Worm (Caenorhabditis elegans) whole organism, L2 larva: ENCODE data around the gene clc-5.

Experiments
- C34F6.9 ChIP-seq: fragments of 150-350 bp; optimal IDR thresholded peaks from 2 replicates; lab custom pipeline; 2014; ENCODE audit warnings: missing biosample characterization, missing genetic modification characterization
- R02D3.7 ChIP-seq: fragments of 150-350 bp; optimal IDR thresholded peaks from 2 replicates; lab custom pipeline; 2014; ENCODE audit warnings: missing biosample characterization, missing genetic modification characterization
- alr-1 ChIP-seq: fragments of 150-350 bp; optimal IDR thresholded peaks from 2 replicates; lab custom pipeline; 2014; ENCODE audit warnings: missing biosample characterization, missing genetic modification characterization
- aly-2 ChIP-seq: fragments of 150-350 bp; optimal IDR thresholded peaks from 2 replicates; lab custom pipeline; 2014; ENCODE audit warnings: missing biosample characterization, missing genetic modification characterization
- ama-1 ChIP-seq: fragments of 150-350 bp; optimal IDR thresholded peaks from 2 replicates; lab custom pipeline; 2018; ENCODE audit warnings: inconsistent platforms
- blmp-1 ChIP-seq: sonication (generic microtip); optimal IDR thresholded peaks from 2 replicates; lab custom pipeline; 2017; ENCODE audit warnings: missing genetic modification characterization, mild to moderate bottlenecking, missing compliant biosample characterization, antibody characterized with exemption, moderate library complexity; ENCODE audit not compliant: insufficient read depth
- ceh-16 ChIP-seq: fragments of 150-350 bp; optimal IDR thresholded peaks from 2 replicates; lab custom pipeline; 2014; ENCODE audit warnings: missing biosample characterization, missing genetic modification characterization
- dmd-4 ChIP-seq: sonication (generic microtip); optimal IDR thresholded peaks from 2 replicates; lab custom pipeline; 2017; ENCODE audit warnings: missing biosample characterization, missing genetic modification characterization
- egl-27 ChIP-seq: sonication (generic microtip); optimal IDR thresholded peaks from 3 replicates; lab custom pipeline; 2017; ENCODE audit warnings: missing biosample characterization, missing genetic modification reagents, missing genetic modification characterization
- elt-1 ChIP-seq: fragments of 150-350 bp; optimal IDR thresholded peaks from 2 replicates; lab custom pipeline; 2014; ENCODE audit warnings: missing biosample characterization, missing genetic modification characterization
- elt-3 ChIP-seq: sonication (generic microtip); optimal IDR thresholded peaks from 2 replicates; lab custom pipeline; 2017; ENCODE audit warnings: missing biosample characterization, missing genetic modification characterization
- gmeb-1 ChIP-seq: fragments of 150-350 bp; optimal IDR thresholded peaks from 2 replicates; lab custom pipeline; 2014; ENCODE audit warnings: missing biosample characterization, missing genetic modification characterization
- lin-11 ChIP-seq: fragments of 150-350 bp; sonication (generic microtip); optimal IDR thresholded peaks from 2 replicates; lab custom pipeline; 2014; ENCODE audit warnings: missing biosample characterization, missing genetic modification characterization, inconsistent platforms, mixed read lengths
- lin-13 ChIP-seq: fragments of 150-350 bp; optimal IDR thresholded peaks from 2 replicates; lab custom pipeline; 2014; ENCODE audit warnings: missing biosample characterization, missing genetic modification reagents, missing genetic modification characterization
- lin-39 ChIP-seq: fragments of 150-350 bp; optimal IDR thresholded peaks from 2 replicates; lab custom pipeline; 2014; ENCODE audit warnings: missing biosample characterization, missing genetic modification reagents, missing genetic modification characterization
- lsy-2 ChIP-seq, 2 experiments: fragments of 150-350 bp in 1 of 2; sonication (generic microtip) in 1 of 2; optimal IDR thresholded peaks; 2 replicates each; lab custom pipeline; 2014 to 2017; ENCODE audit warnings: missing biosample characterization in 2 of 2, missing genetic modification characterization in 2 of 2
- mab-5 ChIP-seq: fragments of 150-350 bp; optimal IDR thresholded peaks from 2 replicates; lab custom pipeline; 2014; ENCODE audit warnings: missing biosample characterization, missing genetic modification characterization
- mbf-1 ChIP-seq: sonication (generic microtip); optimal IDR thresholded peaks from 2 replicates; lab custom pipeline; 2017; ENCODE audit warnings: missing biosample characterization, missing genetic modification characterization
- mdl-1 ChIP-seq, 2 experiments: fragments of 150-350 bp in 1 of 2; sonication (generic microtip) in 1 of 2; optimal IDR thresholded peaks; 2 replicates each; lab custom pipeline; 2017; ENCODE audit warnings: missing biosample characterization in 2 of 2, missing genetic modification characterization in 2 of 2
- nhr-10 ChIP-seq: sonication (generic microtip); optimal IDR thresholded peaks from 2 replicates; lab custom pipeline; 2017; ENCODE audit warnings: missing biosample characterization, missing genetic modification characterization
- nhr-11 ChIP-seq: fragments of 150-350 bp; optimal IDR thresholded peaks from 2 replicates; lab custom pipeline; 2014; ENCODE audit warnings: missing biosample characterization, missing genetic modification characterization
- nhr-12 ChIP-seq: fragments of 150-350 bp; optimal IDR thresholded peaks from 2 replicates; lab custom pipeline; 2014; ENCODE audit warnings: missing biosample characterization, missing genetic modification characterization
- nhr-129 ChIP-seq: fragments of 150-350 bp; optimal IDR thresholded peaks from 2 replicates; lab custom pipeline; 2014; ENCODE audit warnings: missing biosample characterization, missing genetic modification characterization
- nhr-21 ChIP-seq: fragments of 150-350 bp; optimal IDR thresholded peaks from 2 replicates; lab custom pipeline; 2014; ENCODE audit warnings: missing biosample characterization, missing genetic modification characterization
- nhr-23 ChIP-seq: fragments of 150-350 bp; optimal IDR thresholded peaks from 2 replicates; lab custom pipeline; 2014; ENCODE audit warnings: missing biosample characterization, missing genetic modification reagents, missing genetic modification characterization
- nhr-25 ChIP-seq: fragments of 150-350 bp; sonication (generic microtip); optimal IDR thresholded peaks from 3 replicates; lab custom pipeline; 2014; ENCODE audit warnings: missing biosample characterization, missing genetic modification characterization
- peb-1 ChIP-seq: fragments of 150-350 bp; optimal IDR thresholded peaks from 2 replicates; lab custom pipeline; 2014; ENCODE audit warnings: missing biosample characterization, missing genetic modification characterization
- sem-4 ChIP-seq: fragments of 150-350 bp; optimal IDR thresholded peaks from 2 replicates; lab custom pipeline; 2014; ENCODE audit warnings: missing biosample characterization, missing genetic modification reagents, missing genetic modification characterization
- skn-1 ChIP-seq: sonication (generic microtip); optimal IDR thresholded peaks from 2 replicates; lab custom pipeline; 2017; ENCODE audit warnings: missing biosample characterization, missing genetic modification characterization
- sma-9 ChIP-seq, 2 experiments: fragments of 150-350 bp in 1 of 2; sonication (generic microtip) in 1 of 2; optimal IDR thresholded peaks; 2 replicates each; lab custom pipeline; 2014 to 2016; ENCODE audit warnings: missing genetic modification characterization in 2 of 2, mild to moderate bottlenecking in 1 of 2, missing biosample characterization in 1 of 2, missing compliant biosample characterization in 1 of 2, missing genetic modification reagents in 1 of 2, moderate library complexity in 1 of 2
- snpc-4 ChIP-seq: fragments of 150-350 bp; optimal IDR thresholded peaks from 2 replicates; lab custom pipeline; 2014; ENCODE audit warnings: missing biosample characterization, missing genetic modification characterization
- unc-39 ChIP-seq: fragments of 150-350 bp; optimal IDR thresholded peaks from 2 replicates; lab custom pipeline; 2014; ENCODE audit warnings: missing biosample characterization, missing genetic modification characterization
- unc-55 ChIP-seq: fragments of 150-350 bp; sonication (generic microtip); optimal IDR thresholded peaks from 3 replicates; lab custom pipeline; 2014; ENCODE audit warnings: missing biosample characterization, missing genetic modification reagents, missing genetic modification characterization
- unc-62 ChIP-seq: fragments of 150-350 bp; optimal IDR thresholded peaks from 2 replicates; lab custom pipeline; 2014; ENCODE audit warnings: missing biosample characterization, missing genetic modification reagents, missing genetic modification characterization
- zag-1 ChIP-seq: fragments of 150-350 bp; optimal IDR thresholded peaks from 2 replicates; lab custom pipeline; 2014; ENCODE audit warnings: missing biosample characterization, missing genetic modification characterization
- ztf-1 ChIP-seq: fragments of 200-800 bp; sonication (Bioruptor generic); conservative IDR thresholded peaks from 2 replicates; pipeline ENCODE4 v1.3.6; 2022; ENCODE audit warnings: missing genetic modification characterization, missing compliant biosample characterization
- ztf-11 ChIP-seq: sonication (generic microtip); optimal IDR thresholded peaks from 2 replicates; lab custom pipeline; 2017; ENCODE audit warnings: missing biosample characterization, missing genetic modification characterization
- ztf-4 ChIP-seq: fragments of 150-350 bp; optimal IDR thresholded peaks from 2 replicates; lab custom pipeline; 2014; ENCODE audit warnings: missing biosample characterization, missing genetic modification characterization

The clc-5 gene

ce11 chrX:7409935-7410334, 23.4 kb upstream of the clc-5 start, which contains the start of gene C10A4.2:
TSS of gene C10A4.2 (plus strand) at chrX:7410235.
- TF ChIP-seq egl-27 (tag; lab: Kevin White, UChicago) (no peak), ceh-16 (tag; lab: Kevin White, UChicago) (no peak), nhr-10 (tag; lab: Kevin White, UChicago) (no peak), ztf-11 (tag; lab: Kevin White, UChicago) (no peak), snpc-4 (tag; lab: Kevin White, UChicago) (no peak), lsy-2 (tag; optimal IDR thresholded peaks at IDR 0.05; lab: Kevin White, UChicago) (no peak), nhr-23 (tag; lab: Kevin White, UChicago) (no peak), gmeb-1 (tag; lab: Kevin White, UChicago) (no peak), sma-9 (GFP tag; optimal IDR thresholded peaks at IDR 0.05; lab: Kevin White, UChicago) (no peak), sma-9 (tag; optimal IDR thresholded peaks at IDR 0.05; lab: Kevin White, UChicago) (no peak), unc-39 (tag; lab: Kevin White, UChicago) (no peak), lin-11 (tag; lab: Kevin White, UChicago) (no peak), nhr-129 (tag; lab: Kevin White, UChicago) (no peak), nhr-25 (tag; lab: Kevin White, UChicago) (no peak), nhr-12 (no peak), ztf-4 (no peak), mdl-1 (tag; optimal IDR thresholded peaks at IDR 0.05; lab: Kevin White, UChicago) (no peak), nhr-21 (no peak)

DNA sequence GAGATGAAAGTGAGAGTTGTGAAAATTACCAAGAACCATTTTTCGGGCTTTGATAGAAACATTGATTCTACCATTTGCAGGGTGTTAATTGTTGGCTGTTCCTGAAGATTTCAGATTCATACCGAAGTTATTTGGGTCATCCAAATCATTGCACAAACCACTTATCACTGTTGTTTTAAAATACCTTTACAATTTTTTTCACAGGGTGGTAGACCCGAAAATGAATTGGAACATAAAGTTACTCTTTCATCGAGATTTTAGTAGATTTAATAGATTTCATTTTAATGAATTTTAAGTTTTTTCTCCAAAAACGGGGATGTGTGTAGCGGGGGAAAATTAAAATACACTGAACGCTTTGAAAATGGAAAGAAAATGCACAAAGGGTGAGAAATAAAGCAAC, 17.9 kb upstream of the clc-5 start, which contains the start of gene C10A4.7:
C10A4.7 (minus strand) TSS at position 101 of the 400 bp plus-strand sequence.
- TF ChIP-seq nhr-21 (no peak), lin-13 (GFP tag; lab: Kevin White, UChicago) (no peak), peb-1 (tag; lab: Kevin White, UChicago) (no peak), R02D3.7 (tag; lab: Kevin White, UChicago) (no peak), nhr-129 (tag; lab: Kevin White, UChicago) (no peak), mdl-1 (tag; optimal IDR thresholded peaks at IDR 0.05; lab: Kevin White, UChicago) (no peak), nhr-12 (no peak), aly-2 (tag; lab: Kevin White, UChicago) (no peak), dmd-4 (no peak), ama-1 (lab: Kevin White, UChicago) (no peak), ztf-1 (no peak)
- TF ChIP-seq, all 48 proteins: peak for 0

DNA sequence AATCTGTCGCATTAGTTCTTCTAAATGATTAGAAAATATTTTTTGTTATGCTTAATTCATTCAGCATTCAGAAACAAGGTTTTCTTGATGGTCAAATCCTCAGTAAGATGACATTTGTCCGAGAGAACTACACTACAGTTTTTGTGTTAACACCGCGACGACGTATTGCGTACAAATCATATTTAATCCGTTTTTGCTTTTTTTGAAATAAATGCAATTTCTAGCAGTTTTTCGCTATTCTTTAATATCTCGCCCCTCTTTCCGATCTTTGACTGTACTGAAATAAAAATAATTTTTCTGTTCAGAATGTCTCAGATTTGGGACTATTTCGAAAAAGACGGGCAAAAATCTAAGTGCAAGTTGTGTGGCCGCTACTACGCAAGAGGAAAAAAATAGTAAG, 17.3 kb upstream of the clc-5 start, which contains the start of gene C10A4.1:
C10A4.1 (plus strand) TSS at position 301 of the 400 bp plus-strand sequence.
- no peak for TF ChIP-seq sem-4 (tag; lab: Kevin White, UChicago)
- TF ChIP-seq gmeb-1 (tag; lab: Kevin White, UChicago): no peak
- no peak for TF ChIP-seq nhr-25 (tag; lab: Kevin White, UChicago)
- TF ChIP-seq lsy-2 (tag; optimal IDR thresholded peaks at IDR 0.05; lab: Kevin White, UChicago): no peak
- TF ChIP-seq mbf-1 (tag; lab: Kevin White, UChicago): no peak
- no peak for TF ChIP-seq nhr-11
- TF ChIP-seq mdl-1 (tag; optimal IDR thresholded peaks at IDR 0.05; lab: Kevin White, UChicago): no peak
- no peak for TF ChIP-seq lin-39 (tag; lab: Kevin White, UChicago)
- TF ChIP-seq ztf-1: no peak
- TF ChIP-seq mab-5 (tag; lab: Kevin White, UChicago): no peak
- TF ChIP-seq ceh-16 (tag; lab: Kevin White, UChicago): no peak
- no peak for TF ChIP-seq snpc-4 (tag; lab: Kevin White, UChicago)
- TF ChIP-seq unc-39 (tag; lab: Kevin White, UChicago): no peak
- TF ChIP-seq ztf-4: no peak
- TF ChIP-seq unc-62: no peak
- no peak for TF ChIP-seq egl-27 (tag; lab: Kevin White, UChicago)
- TF ChIP-seq elt-3 (tag; lab: Kevin White, UChicago): no peak
- TF ChIP-seq nhr-21: no peak
- no peak for TF ChIP-seq elt-1 (tag; lab: Kevin White, UChicago)
- TF ChIP-seq unc-55 (GFP tag; lab: Kevin White, UChicago): no peak

- no peak for TF ChIP-seq nhr-129 (tag; lab: Kevin White, UChicago)
- no peak for TF ChIP-seq sem-4 (tag; lab: Kevin White, UChicago)
- no peak for TF ChIP-seq nhr-12
- TF ChIP-seq skn-1 (tag; lab: Kevin White, UChicago): no peak
- no peak for TF ChIP-seq lsy-2 (tag; optimal IDR thresholded peaks at IDR 0.05; lab: Kevin White, UChicago)
- no peak for TF ChIP-seq blmp-1
- TF ChIP-seq alr-1 (tag; lab: Kevin White, UChicago): no peak
- TF ChIP-seq unc-39 (tag; lab: Kevin White, UChicago): no peak
- TF ChIP-seq C34F6.9 (tag; lab: Kevin White, UChicago): no peak
- no peak for TF ChIP-seq egl-27 (tag; lab: Kevin White, UChicago)
- no peak for TF ChIP-seq unc-62
- no peak for TF ChIP-seq mab-5 (tag; lab: Kevin White, UChicago)
- no peak for TF ChIP-seq nhr-25 (tag; lab: Kevin White, UChicago)
- no peak for TF ChIP-seq zag-1
- no peak for TF ChIP-seq mbf-1 (tag; lab: Kevin White, UChicago)
- TF ChIP-seq, all 48 proteins: peak for 0
These were observed 12.8 kb upstream of the clc-5 start, which contains the start of gene C10A4.9 for ce11 chrX:7420571-7420970. TSS of gene C10A4.9 (plus strand) at chrX:7420871.
